Worm (Caenorhabditis elegans): Measurements from ENCODE around the gene skr-14.

DNA sequence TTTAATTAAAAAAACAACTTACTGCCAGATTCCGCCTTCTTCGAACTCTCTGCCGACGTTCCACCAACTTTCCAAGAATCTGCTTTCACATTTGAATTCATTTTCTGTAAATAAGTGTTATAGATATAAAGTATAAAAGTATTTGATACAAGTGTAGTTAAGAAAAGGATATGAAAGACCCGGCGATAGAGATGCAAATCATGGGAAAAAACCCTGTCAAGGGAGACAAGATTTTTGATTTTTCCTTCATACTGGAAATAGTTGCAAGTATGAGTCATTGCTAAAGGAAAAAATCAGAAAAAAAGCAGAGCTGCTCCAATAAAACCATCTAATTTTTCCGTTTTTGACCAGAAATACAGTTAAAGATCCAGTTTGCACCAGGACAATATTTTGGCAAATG lies 25.1 kb downstream of the skr-14 start, which contains the start of gene F13A2.3:
- no peak for TF ChIP-seq ZK546.5 (tag; optimal IDR thresholded peaks at IDR 0.05)
- no peak for TF ChIP-seq blmp-1 (tag; optimal IDR thresholded peaks at IDR 0.05; ENCODE audit: insufficient read depth)
- no peak for TF ChIP-seq nhr-237 (tag; optimal IDR thresholded peaks at IDR 0.05)
- TF ChIP-seq snpc-4 (tag; optimal IDR thresholded peaks at IDR 0.05), result no peak
- no peak for TF ChIP-seq fos-1 (tag; optimal IDR thresholded peaks at IDR 0.05)
- no peak for TF ChIP-seq nhr-11 (tag; optimal IDR thresholded peaks at IDR 0.05)
- no peak for TF ChIP-seq unc-39 (tag; optimal IDR thresholded peaks at IDR 0.05)

All from whole organism, L2 larva.